Fruit fly (Drosophila melanogaster) whole organism, embryonic: ENCODE results near the gene CG1998.

ENCODE experiments used
- Abd-B ChIP-seq: fragments of 200-800 bp; sonication (Bioruptor generic); optimal IDR thresholded peaks from 2 replicates; lab custom pipeline; 2018; ENCODE audit warnings: missing biosample characterization, mild to moderate bottlenecking, missing genetic modification characterization, moderate library complexity
- Asciz ChIP-seq: fragments of 200-800 bp; sonication (Bioruptor generic); optimal IDR thresholded peaks from 2 replicates; lab custom pipeline; 2017; ENCODE audit warnings: missing biosample characterization, mild to moderate bottlenecking, missing genetic modification characterization, missing genetic modification reagents
- Bgb ChIP-seq: fragments of 200-800 bp; sonication (Bioruptor generic); IDR thresholded peaks from 2 replicates; pipeline ENCODE4 v1.3.6; 2022; ENCODE audit warnings: missing biosample characterization, missing genetic modification characterization; ENCODE audit not compliant: partially characterized antibody
- BtbVII ChIP-seq: fragments of 200-800 bp; sonication (Bioruptor generic); optimal IDR thresholded peaks from 3 replicates; lab custom pipeline; 2017; ENCODE audit warnings: missing biosample characterization, mild to moderate bottlenecking, missing genetic modification characterization
- Bteb2 ChIP-seq: fragments of 200-800 bp; sonication (Bioruptor generic); optimal IDR thresholded peaks from 2 replicates; lab custom pipeline; 2016; ENCODE audit warnings: missing biosample characterization, missing genetic modification characterization
- CG10543 ChIP-seq: fragments of 200-800 bp; sonication (Bioruptor generic); optimal IDR thresholded peaks from 3 replicates; lab custom pipeline; 2017; ENCODE audit warnings: missing biosample characterization, mild to moderate bottlenecking, missing genetic modification characterization, moderate library complexity
- CG10979 ChIP-seq: fragments of 200-800 bp; sonication (Bioruptor generic); optimal IDR thresholded peaks from 2 replicates; lab custom pipeline; 2018; ENCODE audit warnings: missing biosample characterization, mild to moderate bottlenecking, missing genetic modification characterization, moderate library complexity
- CG11695 ChIP-seq: fragments of 200-800 bp; sonication (Bioruptor generic); IDR thresholded peaks from 3 replicates; pipeline ENCODE4 v1.3.6; 2022; ENCODE audit warnings: missing biosample characterization, missing genetic modification characterization
- CG12299 ChIP-seq: fragments of 200-800 bp; sonication (Bioruptor generic); optimal IDR thresholded peaks from 2 replicates; lab custom pipeline; 2018; ENCODE audit warnings: missing biosample characterization, mild to moderate bottlenecking, missing genetic modification characterization
- CG14667 ChIP-seq: fragments of 200-800 bp; sonication (Bioruptor generic); IDR thresholded peaks from 2 replicates; pipeline ENCODE4 v1.3.6; 2022; ENCODE audit warnings: missing biosample characterization, missing genetic modification characterization
- CG16815 ChIP-seq: fragments of 200-800 bp; sonication (Bioruptor generic); optimal IDR thresholded peaks from 3 replicates; lab custom pipeline; 2017; ENCODE audit warnings: missing biosample characterization, mild to moderate bottlenecking, missing genetic modification characterization
- CG17359 ChIP-seq: fragments of 200-800 bp; sonication (Bioruptor generic); optimal IDR thresholded peaks from 3 replicates; lab custom pipeline; 2018; ENCODE audit warnings: missing biosample characterization, mild to moderate bottlenecking, missing genetic modification characterization, moderate library complexity
- CG17385 ChIP-seq: fragments of 200-800 bp; sonication (Bioruptor generic); optimal IDR thresholded peaks from 3 replicates; lab custom pipeline; 2018; ENCODE audit warnings: missing biosample characterization, mild to moderate bottlenecking, missing genetic modification characterization
- CG18262 ChIP-seq: fragments of 200-800 bp; optimal IDR thresholded peaks from 3 replicates; lab custom pipeline; 2019; ENCODE audit warnings: missing biosample characterization, mild to moderate bottlenecking, missing genetic modification characterization, moderate library complexity
- CG31441 ChIP-seq: fragments of 200-800 bp; sonication (Bioruptor generic); IDR thresholded peaks from 2 replicates; pipeline ENCODE4 v1.3.6; 2022; ENCODE audit warnings: missing biosample characterization, missing genetic modification characterization
- CG32772 ChIP-seq: fragments of 200-800 bp; sonication (Bioruptor generic); IDR thresholded peaks from 2 replicates; pipeline ENCODE4 v1.3.6; 2022; ENCODE audit warnings: missing biosample characterization, missing genetic modification characterization
- CG33557 ChIP-seq: fragments of 200-800 bp; sonication (Bioruptor generic); optimal IDR thresholded peaks from 2 replicates; lab custom pipeline; 2019; ENCODE audit warnings: missing biosample characterization, mild to moderate bottlenecking, missing genetic modification characterization, moderate library complexity
- CG6272 ChIP-seq: fragments of 200-800 bp; sonication (Bioruptor generic); IDR thresholded peaks from 2 replicates; pipeline ENCODE4 v1.3.6; 2022; ENCODE audit warnings: missing biosample characterization, missing genetic modification characterization
- CG6765 ChIP-seq: fragments of 200-800 bp; sonication (Bioruptor generic); optimal IDR thresholded peaks from 3 replicates; lab custom pipeline; 2017; ENCODE audit warnings: missing biosample characterization, mild to moderate bottlenecking, missing genetic modification characterization
- CG7357 ChIP-seq: fragments of 200-800 bp; sonication (Bioruptor generic); IDR thresholded peaks from 3 replicates; pipeline ENCODE4 v1.3.6; 2022; ENCODE audit warnings: missing biosample characterization, missing genetic modification characterization
- CG7372 ChIP-seq: fragments of 200-800 bp; sonication (Bioruptor generic); IDR thresholded peaks from 2 replicates; pipeline ENCODE4 v1.3.6; 2022; ENCODE audit warnings: missing biosample characterization, missing genetic modification characterization
- Dip3 ChIP-seq: fragments of 200-800 bp; sonication (Bioruptor generic); optimal IDR thresholded peaks from 3 replicates; lab custom pipeline; 2016; ENCODE audit warnings: missing biosample characterization, missing genetic modification characterization
- Drgx ChIP-seq: fragments of 200-800 bp; sonication (Bioruptor generic); IDR thresholded peaks from 2 replicates; pipeline ENCODE4 v1.3.6; 2022; ENCODE audit warnings: missing biosample characterization, missing genetic modification characterization
- HLH3B ChIP-seq: fragments of 200-800 bp; sonication (Bioruptor generic); IDR thresholded peaks from 2 replicates; pipeline ENCODE4 v1.3.6; 2022; ENCODE audit warnings: missing biosample characterization, missing genetic modification characterization
- Sox100B ChIP-seq: fragments of 200-800 bp; sonication (Bioruptor generic); optimal IDR thresholded peaks from 3 replicates; lab custom pipeline; 2018; ENCODE audit warnings: missing biosample characterization, mild to moderate bottlenecking, missing genetic modification characterization
- Xbp1 ChIP-seq: fragments of 200-800 bp; sonication (Bioruptor generic); optimal IDR thresholded peaks from 3 replicates; lab custom pipeline; 2016; ENCODE audit warnings: missing biosample characterization, mild to moderate bottlenecking, missing genetic modification characterization
- Xrp1 ChIP-seq: fragments of 200-800 bp; sonication (Bioruptor generic); IDR thresholded peaks from 2 replicates; pipeline ENCODE4 v1.3.6; 2022; ENCODE audit warnings: missing biosample characterization, missing genetic modification characterization
- bbx ChIP-seq: fragments of 200-800 bp; sonication (Bioruptor generic); IDR thresholded peaks from 2 replicates; pipeline ENCODE4 v1.3.6; 2022; ENCODE audit warnings: missing biosample characterization, missing genetic modification characterization; ENCODE audit not compliant: partially characterized antibody
- ci ChIP-seq: fragments of 200-800 bp; sonication (Bioruptor generic); IDR thresholded peaks from 3 replicates; pipeline ENCODE4 v1.3.6; 2022; ENCODE audit warnings: missing biosample characterization, missing genetic modification characterization
- corto ChIP-seq: fragments of 200-800 bp; sonication (Bioruptor generic); optimal IDR thresholded peaks from 2 replicates; lab custom pipeline; 2016; ENCODE audit warnings: missing biosample characterization, mild to moderate bottlenecking, missing genetic modification characterization, moderate library complexity
- crc ChIP-seq: fragments of 200-800 bp; sonication (Bioruptor generic); optimal IDR thresholded peaks from 2 replicates; lab custom pipeline; 2016; ENCODE audit warnings: missing biosample characterization, missing genetic modification characterization
- dan ChIP-seq: fragments of 200-800 bp; sonication (Bioruptor generic); IDR thresholded peaks from 2 replicates; pipeline ENCODE4 v1.3.6; 2022; ENCODE audit warnings: missing biosample characterization, missing genetic modification characterization
- dpn ChIP-seq, 2 experiments: fragments of 200-800 bp; sonication (Bioruptor generic); optimal IDR thresholded peaks; 3 replicates each; lab custom pipeline; 2016; ENCODE audit warnings: missing biosample characterization in 2 of 2, missing genetic modification characterization in 2 of 2
- ems ChIP-seq: fragments of 200-800 bp; sonication (Bioruptor generic); optimal IDR thresholded peaks from 3 replicates; lab custom pipeline; 2016; ENCODE audit warnings: missing biosample characterization, missing genetic modification characterization
- fd3F ChIP-seq: fragments of 200-800 bp; sonication (Bioruptor generic); optimal IDR thresholded peaks from 2 replicates; lab custom pipeline; 2018; ENCODE audit warnings: missing biosample characterization, mild to moderate bottlenecking, missing genetic modification characterization, moderate library complexity
- ftz-f1 ChIP-seq: fragments of 200-800 bp; sonication (Bioruptor generic); optimal IDR thresholded peaks from 2 replicates; lab custom pipeline; 2016; ENCODE audit warnings: missing biosample characterization, missing genetic modification characterization
- ind ChIP-seq: fragments of 200-800 bp; sonication (Bioruptor generic); optimal IDR thresholded peaks from 3 replicates; lab custom pipeline; 2016; ENCODE audit warnings: missing biosample characterization, missing genetic modification characterization
- lilli ChIP-seq: fragments of 200-800 bp; sonication (Bioruptor generic); optimal IDR thresholded peaks from 3 replicates; lab custom pipeline; 2016; ENCODE audit warnings: missing biosample characterization, missing genetic modification characterization
- odd ChIP-seq: fragments of 200-800 bp; sonication (Bioruptor generic); optimal IDR thresholded peaks from 2 replicates; lab custom pipeline; 2017; ENCODE audit warnings: missing biosample characterization, mild to moderate bottlenecking, missing genetic modification characterization
- onecut ChIP-seq: fragments of 200-800 bp; sonication (Bioruptor generic); IDR thresholded peaks from 2 replicates; pipeline ENCODE4 v1.3.6; 2022; ENCODE audit warnings: missing biosample characterization, missing genetic modification characterization
- org-1 ChIP-seq: fragments of 200-800 bp; sonication (Bioruptor generic); optimal IDR thresholded peaks from 2 replicates; lab custom pipeline; 2017; ENCODE audit warnings: missing biosample characterization, missing genetic modification characterization
- pho ChIP-seq: fragments of 200-800 bp; sonication (Bioruptor generic); optimal IDR thresholded peaks from 2 replicates; lab custom pipeline; 2016; ENCODE audit warnings: missing biosample characterization, missing genetic modification characterization
- pum ChIP-seq: fragments of 200-800 bp; sonication (Bioruptor generic); optimal IDR thresholded peaks from 2 replicates; lab custom pipeline; 2016; ENCODE audit warnings: missing biosample characterization, missing genetic modification characterization
- repo ChIP-seq: fragments of 200-800 bp; sonication (Bioruptor generic); optimal IDR thresholded peaks from 2 replicates; lab custom pipeline; 2016; ENCODE audit warnings: missing biosample characterization, missing genetic modification characterization
- schlank ChIP-seq: fragments of 200-800 bp; sonication (Bioruptor generic); optimal IDR thresholded peaks from 2 replicates; lab custom pipeline; 2018; ENCODE audit warnings: missing biosample characterization, mild to moderate bottlenecking, missing genetic modification characterization
- tap ChIP-seq: fragments of 200-800 bp; optimal IDR thresholded peaks from 3 replicates; lab custom pipeline; 2019; ENCODE audit warnings: missing biosample characterization, mild to moderate bottlenecking, missing genetic modification characterization, moderate library complexity
- twi ChIP-seq: fragments of 200-800 bp; optimal IDR thresholded peaks from 2 replicates; lab custom pipeline; 2019; ENCODE audit warnings: missing biosample characterization, mild to moderate bottlenecking, missing genetic modification characterization, moderate library complexity
- vvl ChIP-seq: fragments of 200-800 bp; sonication (Bioruptor generic); IDR thresholded peaks from 2 replicates; pipeline ENCODE4 v1.3.6; 2022; ENCODE audit warnings: missing biosample characterization, missing genetic modification characterization
- zfh1 ChIP-seq: fragments of 200-800 bp; sonication (Bioruptor generic); IDR thresholded peaks from 3 replicates; pipeline ENCODE4 v1.3.6; 2022; ENCODE audit warnings: missing biosample characterization, missing genetic modification characterization

CG1998 gene

DNA sequence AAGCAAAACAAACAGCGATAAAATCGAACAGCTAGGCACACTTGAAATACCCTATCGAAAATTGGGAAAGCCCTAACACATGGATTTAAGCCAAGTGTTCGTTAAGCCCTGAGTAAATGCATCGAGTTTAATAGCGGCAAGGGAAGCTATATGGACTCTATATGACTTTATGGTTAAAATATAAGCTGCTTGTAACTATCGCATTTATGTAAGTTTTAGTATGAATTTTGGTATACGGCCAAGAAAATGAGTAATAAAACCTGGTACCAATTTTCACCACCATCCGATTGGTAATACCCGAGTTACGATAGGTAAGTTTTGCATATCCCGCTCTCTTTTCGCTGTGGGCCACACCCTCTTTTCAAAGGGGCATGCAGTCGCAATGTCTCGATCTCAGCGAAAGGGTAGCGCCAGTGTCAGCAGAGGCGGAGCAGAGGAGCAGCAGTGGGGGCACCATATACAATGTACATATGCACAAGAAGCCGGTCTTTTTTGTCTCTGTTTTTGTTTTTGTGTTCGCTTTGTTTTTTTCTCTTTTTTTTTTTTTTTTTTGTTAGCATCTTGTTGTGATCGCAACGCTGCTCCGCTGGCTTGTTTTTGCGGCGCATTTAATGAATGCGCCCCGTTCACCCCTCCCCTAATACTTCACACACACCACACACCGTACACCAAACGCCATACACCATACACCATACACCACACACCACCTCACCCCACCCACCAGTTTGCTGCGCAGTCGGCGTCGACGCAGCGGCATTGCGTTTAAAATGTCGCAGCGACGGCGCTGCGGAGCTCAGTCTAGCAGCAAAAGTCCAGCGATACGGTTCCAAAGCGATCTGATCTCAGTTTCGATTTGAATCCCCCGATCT, 8.7 kb downstream of the CG1998 start, which contains the start of gene GstT4 (continued):
- TF ChIP-seq ind (peak; percentile 54), CG17359 (peak; percentile 21), CG14667 (GFP tag; lab: Robert Waterston, UW) (no peak), CG31441 (no peak), lilli (GFP tag; lab: Kevin White, UChicago) (peak; percentile 59), Bteb2 (GFP tag; lab: Kevin White, UChicago) (no peak), CG11695 (GFP tag; lab: Robert Waterston, UW) (0 out of 3 replicates have a peak, but pooled peaks have one; percentile 28), fd3F (no peak), Xbp1 (peak; percentile 49), ems (peak; percentile 22), repo (no peak), pum (GFP tag; lab: Kevin White, UChicago) (peak; percentile 34), CG12299 (no peak), Dip3 (peak; percentile 36), CG33557 (GFP tag; lab: Kevin White, UChicago) (no peak), ci (GFP tag; lab: Robert Waterston, UW) (peak; percentile 74), CG6765 (no peak), Drgx (peak; percentile 98), tap (tag; lab: Kevin White, UChicago) (no peak), HLH3B (peak; percentile 44; the same call in 1 of the 2 replicates), BtbVII (GFP tag; lab: Kevin White, UChicago) (peak; percentile 1), CG16815 (GFP tag; lab: Kevin White, UChicago) (peak; percentile 24), CG10543 (GFP tag; lab: Kevin White, UChicago) (no peak), bbx (GFP tag; lab: Robert Waterston, UW) (peak; percentile 30; the same call in 1 of the 2 replicates), Bgb (GFP tag; lab: Robert Waterston, UW) (0 out of 2 replicates have a peak, but pooled peaks have one; percentile 14), org-1 (GFP tag; lab: Kevin White, UChicago) (peak; percentile 53), CG17385 (peak; percentile 25), schlank (tag; lab: Kevin White, UChicago) (no peak), Asciz (GFP tag; lab: Kevin White, UChicago) (no peak), dan (GFP tag; lab: Robert Waterston, UW) (no peak), CG18262 (tag; lab: Kevin White, UChicago) (peak; percentile 76), crc (GFP tag; lab: Kevin White, UChicago) (peak; percentile 42), pho (GFP tag; lab: Kevin White, UChicago) (peak; percentile 58), CG7372 (0 out of 2 replicates have a peak, but pooled peaks have one; percentile 8), CG10979 (tag; lab: Kevin White, UChicago) (peak; percentile 44), CG32772 (GFP tag; lab: Robert Waterston, UW) (peak; percentile 86), onecut (GFP tag; lab: Robert Waterston, UW) (no peak), dpn (GFP tag; optimal IDR thresholded peaks at IDR 0.05; lab: Kevin White, UChicago) (peak; percentile 54 to 61), CG6272 (GFP tag; lab: Robert Waterston, UW) (no peak), CG7357 (GFP tag; lab: Robert Waterston, UW) (no peak), zfh1 (GFP tag; lab: Robert Waterston, UW) (peak; percentile 60; the same call in 2 of the 3 replicates), odd (peak; percentile 29), Abd-B (GFP tag; lab: Kevin White, UChicago) (peak; percentile 43), vvl (GFP tag; lab: Robert Waterston, UW) (peak; percentile 77), twi (tag; lab: Kevin White, UChicago) (peak; percentile 19), Sox100B (GFP tag; lab: Kevin White, UChicago) (peak; percentile 68), Xrp1 (peak; percentile 60), ftz-f1 (no peak), corto (GFP tag; lab: Kevin White, UChicago) (peak; percentile 72)
